Worm (Caenorhabditis elegans) whole organism, mixed stage, embryonic: ENCODE measurements around the gene glc-3.
A peak's percentile ranks its signal among the peaks of the same experiment; 100 is the strongest.

Experiments
- M03D4.4 ChIP-seq: sonication (generic microtip); optimal IDR thresholded peaks from 2 replicates; lab custom pipeline; 2017; ENCODE audit warnings: mild to moderate bottlenecking, missing genetic modification characterization, missing compliant biosample characterization
- bed-3 ChIP-seq: fragments of 200-800 bp; sonication (Bioruptor generic); optimal IDR thresholded peaks from 3 replicates; lab custom pipeline; 2018; ENCODE audit warnings: mild to moderate bottlenecking, missing genetic modification characterization, moderate library complexity, missing compliant biosample characterization
- blmp-1 ChIP-seq: fragments of 150-350 bp; optimal IDR thresholded peaks from 2 replicates; lab custom pipeline; 2014; ENCODE audit warnings: missing biosample characterization, missing genetic modification characterization
- ceh-43 ChIP-seq: fragments of 200-800 bp; sonication (Bioruptor generic); optimal IDR thresholded peaks from 2 replicates; lab custom pipeline; 2018; ENCODE audit warnings: mild to moderate bottlenecking, missing genetic modification characterization, moderate library complexity, missing compliant biosample characterization
- ceh-83 ChIP-seq: fragments of 200-800 bp; sonication (Bioruptor generic); optimal IDR thresholded peaks from 2 replicates; lab custom pipeline; 2018; ENCODE audit warnings: mild to moderate bottlenecking, missing genetic modification characterization, missing compliant biosample characterization
- ces-1 ChIP-seq: fragments of 150-350 bp; optimal IDR thresholded peaks from 2 replicates; lab custom pipeline; 2014; ENCODE audit warnings: missing biosample characterization, missing genetic modification reagents, missing genetic modification characterization
- cnd-1 ChIP-seq: fragments of 200-800 bp; sonication (Bioruptor generic); optimal IDR thresholded peaks from 2 replicates; lab custom pipeline; 2018; ENCODE audit warnings: mild to moderate bottlenecking, missing genetic modification characterization, missing compliant biosample characterization
- elt-1 ChIP-seq: sonication (generic microtip); optimal IDR thresholded peaks from 2 replicates; lab custom pipeline; 2017; ENCODE audit warnings: missing genetic modification characterization, mild to moderate bottlenecking, missing compliant biosample characterization, antibody characterized with exemption, moderate library complexity, borderline replicate concordance; ENCODE audit not compliant: insufficient read depth
- elt-3 ChIP-seq: fragments of 150-350 bp; optimal IDR thresholded peaks from 2 replicates; lab custom pipeline; 2014; ENCODE audit warnings: missing biosample characterization, missing genetic modification characterization
- flh-1 ChIP-seq: fragments of 200-800 bp; sonication (Bioruptor generic); optimal IDR thresholded peaks from 2 replicates; lab custom pipeline; 2018; ENCODE audit warnings: mild to moderate bottlenecking, missing genetic modification characterization, moderate library complexity, missing compliant biosample characterization
- ham-2 ChIP-seq: fragments of 200-800 bp; sonication (Bioruptor generic); optimal IDR thresholded peaks from 2 replicates; lab custom pipeline; 2018; ENCODE audit warnings: mild to moderate bottlenecking, missing genetic modification characterization, missing compliant biosample characterization
- hlh-1 ChIP-seq: fragments of 150-350 bp; optimal IDR thresholded peaks from 2 replicates; lab custom pipeline; 2014; ENCODE audit warnings: missing biosample characterization, missing genetic modification reagents, missing genetic modification characterization
- lin-13 ChIP-seq: fragments of 150-350 bp; optimal IDR thresholded peaks from 2 replicates; lab custom pipeline; 2014; ENCODE audit warnings: missing biosample characterization, missing genetic modification characterization
- lin-32 ChIP-seq: fragments of 200-800 bp; sonication (Bioruptor generic); optimal IDR thresholded peaks from 2 replicates; lab custom pipeline; 2018; ENCODE audit warnings: mild to moderate bottlenecking, missing genetic modification characterization, missing compliant biosample characterization
- lsy-2 ChIP-seq: fragments of 150-350 bp; optimal IDR thresholded peaks from 2 replicates; lab custom pipeline; 2014; ENCODE audit warnings: missing biosample characterization, missing genetic modification characterization
- mab-5 ChIP-seq: fragments of 150-350 bp; optimal IDR thresholded peaks from 2 replicates; lab custom pipeline; 2014; ENCODE audit warnings: missing biosample characterization, missing genetic modification characterization
- mep-1 ChIP-seq: fragments of 150-350 bp; optimal IDR thresholded peaks from 2 replicates; lab custom pipeline; 2017; ENCODE audit warnings: missing biosample characterization, missing genetic modification reagents, missing genetic modification characterization, inconsistent platforms
- mls-2 ChIP-seq: sonication (generic microtip); optimal IDR thresholded peaks from 2 replicates; lab custom pipeline; 2016; ENCODE audit warnings: mild to moderate bottlenecking, missing genetic modification characterization, moderate library complexity, missing compliant biosample characterization
- nhr-12 ChIP-seq: fragments of 150-350 bp; optimal IDR thresholded peaks from 2 replicates; lab custom pipeline; 2014; ENCODE audit warnings: missing biosample characterization, missing genetic modification characterization
- nhr-2 ChIP-seq: fragments of 150-350 bp; optimal IDR thresholded peaks from 2 replicates; lab custom pipeline; 2014; ENCODE audit warnings: missing biosample characterization, missing genetic modification characterization
- nhr-237 ChIP-seq: fragments of 150-350 bp; optimal IDR thresholded peaks from 2 replicates; lab custom pipeline; 2014; ENCODE audit warnings: missing biosample characterization, missing genetic modification characterization
- nhr-76 ChIP-seq: sonication (generic microtip); optimal IDR thresholded peaks from 2 replicates; lab custom pipeline; 2017; ENCODE audit warnings: missing biosample characterization, missing genetic modification characterization
- pha-4 ChIP-seq: fragments of 150-350 bp; optimal IDR thresholded peaks from 2 replicates; lab custom pipeline; 2018; ENCODE audit warnings: missing biosample characterization, missing genetic modification reagents, missing genetic modification characterization
- sem-2 ChIP-seq: fragments of 200-800 bp; sonication (Bioruptor generic); optimal IDR thresholded peaks from 2 replicates; lab custom pipeline; 2018; ENCODE audit warnings: mild to moderate bottlenecking, missing genetic modification characterization, missing compliant biosample characterization
- snpc-4 ChIP-seq: fragments of 150-350 bp; optimal IDR thresholded peaks from 2 replicates; lab custom pipeline; 2014; ENCODE audit warnings: missing biosample characterization, missing genetic modification characterization
- tbx-8 ChIP-seq: fragments of 200-800 bp; sonication (Bioruptor generic); optimal IDR thresholded peaks from 2 replicates; lab custom pipeline; 2018; ENCODE audit warnings: mild to moderate bottlenecking, missing genetic modification characterization, moderate library complexity, missing compliant biosample characterization
- unc-120 ChIP-seq: sonication (generic microtip); optimal IDR thresholded peaks from 2 replicates; lab custom pipeline; 2017; ENCODE audit warnings: missing genetic modification characterization, missing compliant biosample characterization; ENCODE audit not compliant: poor library complexity, severe bottlenecking
- unc-39 ChIP-seq: fragments of 150-350 bp; optimal IDR thresholded peaks from 2 replicates; lab custom pipeline; 2014; ENCODE audit warnings: missing biosample characterization, missing genetic modification characterization
- unc-62 ChIP-seq: fragments of 150-350 bp; optimal IDR thresholded peaks from 2 replicates; lab custom pipeline; 2014; ENCODE audit warnings: missing biosample characterization, missing genetic modification reagents, missing genetic modification characterization
- zip-8 ChIP-seq: fragments of 150-350 bp; optimal IDR thresholded peaks from 2 replicates; lab custom pipeline; 2014; ENCODE audit warnings: missing biosample characterization, missing genetic modification characterization
- ztf-11 ChIP-seq: fragments of 150-350 bp; optimal IDR thresholded peaks from 2 replicates; lab custom pipeline; 2014; ENCODE audit warnings: missing biosample characterization, missing genetic modification characterization

The glc-3 gene

ce11 chrV:5423120-5423519 lies 30.4 kb downstream of the glc-3 start, which contains the start of gene cyp-14A5:
TSS of gene cyp-14A5 (minus strand) at chrV:5423282.
- TF ChIP-seq elt-1 (tag; lab: Kevin White, UChicago): peak; percentile 2
- TF ChIP-seq unc-120 (tag; lab: Kevin White, UChicago): no peak
- TF ChIP-seq, all 35 proteins: peak for 1

- no peak for TF ChIP-seq mls-2 (tag; lab: Kevin White, UChicago)
- no peak for TF ChIP-seq M03D4.4 (tag; lab: Kevin White, UChicago)
- TF ChIP-seq ztf-11 (tag; lab: Kevin White, UChicago): no peak
- no peak for TF ChIP-seq pha-4 (tag; lab: Kevin White, UChicago)
- no peak for TF ChIP-seq nhr-237
- no peak for TF ChIP-seq lsy-2 (tag; lab: Kevin White, UChicago)
- TF ChIP-seq ces-1 (GFP tag; lab: Kevin White, UChicago): no peak
- TF ChIP-seq mep-1: no peak
- TF ChIP-seq cnd-1: no peak
- no peak for TF ChIP-seq hlh-1 (tag; lab: Kevin White, UChicago)
- no peak for TF ChIP-seq flh-1 (GFP tag; lab: Kevin White, UChicago)
- TF ChIP-seq nhr-12 (tag; lab: Kevin White, UChicago): no peak
- TF ChIP-seq elt-3: no peak
- no peak for TF ChIP-seq snpc-4 (tag; lab: Kevin White, UChicago)
- no peak for TF ChIP-seq blmp-1 (tag; lab: Kevin White, UChicago)
- no peak for TF ChIP-seq unc-62 (GFP tag; lab: Kevin White, UChicago)
- no peak for TF ChIP-seq zip-8 (tag; lab: Kevin White, UChicago)
- no peak for TF ChIP-seq lin-13 (tag; lab: Kevin White, UChicago)
- TF ChIP-seq tbx-8: no peak
- no peak for TF ChIP-seq unc-39 (tag; lab: Kevin White, UChicago)
- TF ChIP-seq, all 35 proteins: peak for 0
These were observed 33.6 kb downstream of the glc-3 start, which contains the start of gene F08F3.6 for ce11 chrV:5419915-5420314. TSS of gene F08F3.6 (minus strand) at chrV:5420067.

- TF ChIP-seq lsy-2 (tag; lab: Kevin White, UChicago) (no peak), hlh-1 (tag; lab: Kevin White, UChicago) (peak; percentile 34)
These were observed 40.6 kb downstream of the glc-3 start, which contains the start of gene F08F3.10 for ce11 chrV:5412808-5413405. TSS of gene F08F3.10 (plus strand) at chrV:5413355.

ce11 chrV:5410679-5411078 lies 42.8 kb downstream of the glc-3 start, which contains the start of gene F08F3.4:
TSS of gene F08F3.4 (plus strand) at chrV:5410955.
- TF ChIP-seq nhr-237: no peak

- TF ChIP-seq unc-62 (GFP tag; lab: Kevin White, UChicago): peak; percentile 88
- no peak for TF ChIP-seq nhr-237
These were observed 44.6 kb downstream of the glc-3 start for ce11 chrV:5408921-5409320.

ce11 chrV:5408223-5408622 lies 45.3 kb downstream of the glc-3 start, which contains the start of gene C25A6.1:
TSS of gene C25A6.1 (plus strand) at chrV:5408523.
- TF ChIP-seq lin-32 (GFP tag; lab: Kevin White, UChicago) (no peak), unc-62 (GFP tag; lab: Kevin White, UChicago) (no peak), ham-2 (GFP tag; lab: Kevin White, UChicago) (no peak), flh-1 (GFP tag; lab: Kevin White, UChicago) (no peak), nhr-76 (tag; lab: Kevin White, UChicago) (no peak), ceh-43 (GFP tag; lab: Kevin White, UChicago) (no peak), elt-1 (tag; lab: Kevin White, UChicago) (no peak), mep-1 (no peak), nhr-2 (no peak), unc-39 (tag; lab: Kevin White, UChicago) (no peak), cnd-1 (no peak), mls-2 (tag; lab: Kevin White, UChicago) (no peak), lin-13 (tag; lab: Kevin White, UChicago) (no peak)
- TF ChIP-seq, all 35 proteins: peak for 0

ce11 chrV:5405053-5405452 lies 48.5 kb downstream of the glc-3 start, which contains the start of gene dmsr-7:
TSS of gene dmsr-7 (plus strand) at chrV:5405353.
- TF ChIP-seq mab-5 (tag; lab: Kevin White, UChicago): no peak
- no peak for TF ChIP-seq pha-4 (tag; lab: Kevin White, UChicago)
- no peak for TF ChIP-seq nhr-12 (tag; lab: Kevin White, UChicago)
- no peak for TF ChIP-seq bed-3 (GFP tag; lab: Kevin White, UChicago)
- no peak for TF ChIP-seq mep-1
- TF ChIP-seq sem-2 (GFP tag; lab: Kevin White, UChicago): no peak
- no peak for TF ChIP-seq unc-39 (tag; lab: Kevin White, UChicago)
- TF ChIP-seq elt-3: no peak
- no peak for TF ChIP-seq cnd-1
- TF ChIP-seq ceh-83: no peak
- TF ChIP-seq lin-13 (tag; lab: Kevin White, UChicago): no peak
- no peak for TF ChIP-seq ham-2 (GFP tag; lab: Kevin White, UChicago)
- no peak for TF ChIP-seq ceh-43 (GFP tag; lab: Kevin White, UChicago)
- TF ChIP-seq nhr-76 (tag; lab: Kevin White, UChicago): no peak
- TF ChIP-seq nhr-237: no peak
- TF ChIP-seq nhr-2: no peak
- no peak for TF ChIP-seq snpc-4 (tag; lab: Kevin White, UChicago)
